Fruit fly (Drosophila melanogaster) whole organism, embryonic: ENCODE data around the gene Zw.

Experiments
- BtbVII ChIP-seq: fragments of 200-800 bp; sonication (Bioruptor generic); optimal IDR thresholded peaks from 3 replicates; lab custom pipeline; 2017; ENCODE audit warnings: missing biosample characterization, mild to moderate bottlenecking, missing genetic modification characterization
- CG12155 ChIP-seq: fragments of 200-800 bp; sonication (Bioruptor generic); optimal IDR thresholded peaks from 3 replicates; lab custom pipeline; 2016; ENCODE audit warnings: missing biosample characterization, missing genetic modification characterization
- CG13894 ChIP-seq: fragments of 200-800 bp; sonication (Bioruptor generic); optimal IDR thresholded peaks from 3 replicates; lab custom pipeline; 2018; ENCODE audit warnings: missing biosample characterization, mild to moderate bottlenecking, missing genetic modification characterization, moderate library complexity
- CG15011 ChIP-seq: fragments of 200-800 bp; sonication (Bioruptor generic); optimal IDR thresholded peaks from 3 replicates; lab custom pipeline; 2018; ENCODE audit warnings: missing biosample characterization, mild to moderate bottlenecking, missing genetic modification characterization
- CG15479 ChIP-seq: fragments of 200-800 bp; sonication (Bioruptor generic); optimal IDR thresholded peaks from 3 replicates; lab custom pipeline; 2019; ENCODE audit warnings: missing biosample characterization, mild to moderate bottlenecking, missing genetic modification characterization, moderate library complexity
- CG1602 ChIP-seq: fragments of 200-800 bp; sonication (Bioruptor generic); optimal IDR thresholded peaks from 3 replicates; lab custom pipeline; 2016; ENCODE audit warnings: missing biosample characterization, missing genetic modification characterization
- CG17359 ChIP-seq: fragments of 200-800 bp; sonication (Bioruptor generic); optimal IDR thresholded peaks from 3 replicates; lab custom pipeline; 2018; ENCODE audit warnings: missing biosample characterization, mild to moderate bottlenecking, missing genetic modification characterization, moderate library complexity
- CG2120 ChIP-seq: fragments of 200-800 bp; sonication (Bioruptor generic); optimal IDR thresholded peaks from 3 replicates; lab custom pipeline; 2016; ENCODE audit warnings: missing biosample characterization, missing genetic modification characterization
- CG2678 ChIP-seq: fragments of 200-800 bp; sonication (Bioruptor generic); optimal IDR thresholded peaks from 3 replicates; lab custom pipeline; 2019; ENCODE audit warnings: missing biosample characterization, mild to moderate bottlenecking, missing genetic modification characterization, moderate library complexity
- CG31224 ChIP-seq: fragments of 200-800 bp; sonication (Bioruptor generic); IDR thresholded peaks from 2 replicates; pipeline ENCODE4 v1.3.6; 2022; ENCODE audit warnings: missing biosample characterization, missing genetic modification characterization
- CG32772 ChIP-seq: fragments of 200-800 bp; sonication (Bioruptor generic); IDR thresholded peaks from 2 replicates; pipeline ENCODE4 v1.3.6; 2022; ENCODE audit warnings: missing biosample characterization, missing genetic modification characterization
- CG43689 ChIP-seq: fragments of 200-800 bp; sonication (Bioruptor generic); IDR thresholded peaks from 2 replicates; pipeline ENCODE4 v1.3.6; 2022; ENCODE audit warnings: missing biosample characterization, missing genetic modification characterization
- CG4707 ChIP-seq: fragments of 200-800 bp; sonication (Bioruptor generic); optimal IDR thresholded peaks from 2 replicates; lab custom pipeline; 2018; ENCODE audit warnings: missing biosample characterization, mild to moderate bottlenecking, missing genetic modification characterization, moderate library complexity
- CG5180 ChIP-seq: fragments of 200-800 bp; sonication (Bioruptor generic); optimal IDR thresholded peaks from 3 replicates; lab custom pipeline; 2017; ENCODE audit warnings: missing biosample characterization, missing genetic modification characterization, mild to moderate bottlenecking, moderate library complexity, missing genetic modification reagents
- CG6854 ChIP-seq: fragments of 200-800 bp; sonication (Bioruptor generic); optimal IDR thresholded peaks from 3 replicates; lab custom pipeline; 2017; ENCODE audit warnings: missing biosample characterization, mild to moderate bottlenecking, missing genetic modification characterization
- CG7556 ChIP-seq: fragments of 200-800 bp; sonication (Bioruptor generic); optimal IDR thresholded peaks from 2 replicates; lab custom pipeline; 2017; ENCODE audit warnings: missing biosample characterization, mild to moderate bottlenecking, missing genetic modification characterization
- CG9797 ChIP-seq: fragments of 200-800 bp; sonication (Bioruptor generic); optimal IDR thresholded peaks from 3 replicates; lab custom pipeline; 2018; ENCODE audit warnings: missing biosample characterization, mild to moderate bottlenecking, missing genetic modification characterization
- CG9876 ChIP-seq: fragments of 200-800 bp; sonication (Bioruptor generic); optimal IDR thresholded peaks from 2 replicates; lab custom pipeline; 2016; ENCODE audit warnings: missing biosample characterization, missing genetic modification characterization
- CTCF ChIP-seq: fragments of 200-800 bp; sonication (Bioruptor generic); optimal IDR thresholded peaks from 2 replicates; lab custom pipeline; 2017; ENCODE audit warnings: missing biosample characterization, mild to moderate bottlenecking, missing genetic modification characterization, moderate library complexity
- Camta ChIP-seq: fragments of 200-800 bp; sonication (Bioruptor generic); optimal IDR thresholded peaks from 2 replicates; lab custom pipeline; 2016; ENCODE audit warnings: missing biosample characterization, missing genetic modification characterization
- Dbx ChIP-seq: fragments of 200-800 bp; sonication (Bioruptor generic); IDR thresholded peaks from 3 replicates; pipeline ENCODE4 v1.3.6; 2022; ENCODE audit warnings: missing biosample characterization, missing genetic modification characterization
- Elba2 ChIP-seq: fragments of 200-800 bp; sonication (Bioruptor generic); optimal IDR thresholded peaks from 3 replicates; lab custom pipeline; 2016; ENCODE audit warnings: missing biosample characterization, missing genetic modification characterization
- Ets97D ChIP-seq: fragments of 200-800 bp; sonication (Bioruptor generic); optimal IDR thresholded peaks from 3 replicates; lab custom pipeline; 2016; ENCODE audit warnings: missing biosample characterization, missing genetic modification characterization
- HLH54F ChIP-seq: fragments of 200-800 bp; sonication (Bioruptor generic); optimal IDR thresholded peaks from 3 replicates; lab custom pipeline; 2016; ENCODE audit warnings: missing biosample characterization, missing genetic modification characterization
- HmgD ChIP-seq: fragments of 200-800 bp; sonication (Bioruptor generic); optimal IDR thresholded peaks from 3 replicates; lab custom pipeline; 2016; ENCODE audit warnings: missing biosample characterization, missing genetic modification characterization
- Hr51 ChIP-seq, 2 experiments: fragments of 200-800 bp; sonication (Bioruptor generic); optimal IDR thresholded peaks; 2 replicates in 1 of 2; 3 replicates in 1 of 2; lab custom pipeline; 2016 to 2018; ENCODE audit warnings: missing biosample characterization in 2 of 2, missing genetic modification characterization in 2 of 2, mild to moderate bottlenecking in 1 of 2, moderate library complexity in 1 of 2
- Med ChIP-seq: fragments of 200-800 bp; sonication (Bioruptor generic); peaks from one replicate; lab custom pipeline; 2016; ENCODE audit warnings: missing biosample characterization, missing genetic modification characterization, mild to moderate bottlenecking, inconsistent platforms, moderate library complexity
- Side ChIP-seq: fragments of 200-800 bp; sonication (Bioruptor generic); optimal IDR thresholded peaks from 2 replicates; lab custom pipeline; 2016; ENCODE audit warnings: missing biosample characterization, missing genetic modification characterization
- Tbp ChIP-seq: fragments of >200 bp; optimal IDR thresholded peaks from 2 replicates; lab custom pipeline; 2018; ENCODE audit warnings: missing biosample characterization, missing genetic modification characterization
- ara ChIP-seq: fragments of 200-800 bp; sonication (Bioruptor generic); IDR thresholded peaks from 2 replicates; pipeline ENCODE4 v1.3.6; 2022; ENCODE audit warnings: missing biosample characterization, missing genetic modification characterization
- bbx ChIP-seq: fragments of 200-800 bp; sonication (Bioruptor generic); IDR thresholded peaks from 2 replicates; pipeline ENCODE4 v1.3.6; 2022; ENCODE audit warnings: missing biosample characterization, missing genetic modification characterization; ENCODE audit not compliant: partially characterized antibody
- caup ChIP-seq: fragments of 200-800 bp; sonication (Bioruptor generic); optimal IDR thresholded peaks from 3 replicates; lab custom pipeline; 2017; ENCODE audit warnings: missing biosample characterization, mild to moderate bottlenecking, missing genetic modification characterization, moderate library complexity; ENCODE audit not compliant: severe bottlenecking
- crol ChIP-seq: fragments of 200-800 bp; sonication (Bioruptor generic); IDR thresholded peaks from 2 replicates; pipeline ENCODE4 v1.3.6; 2022; ENCODE audit warnings: missing biosample characterization, missing genetic modification characterization
- dpn ChIP-seq, 2 experiments: fragments of 200-800 bp; sonication (Bioruptor generic); optimal IDR thresholded peaks; 3 replicates each; lab custom pipeline; 2016; ENCODE audit warnings: missing biosample characterization in 2 of 2, missing genetic modification characterization in 2 of 2
- emc ChIP-seq: fragments of 200-800 bp; sonication (Bioruptor generic); optimal IDR thresholded peaks from 2 replicates; lab custom pipeline; 2016; ENCODE audit warnings: missing biosample characterization, missing genetic modification characterization
- fd64A ChIP-seq: fragments of 200-800 bp; sonication (Bioruptor generic); optimal IDR thresholded peaks from 3 replicates; lab custom pipeline; 2018; ENCODE audit warnings: missing biosample characterization, mild to moderate bottlenecking, missing genetic modification characterization
- ftz-f1 ChIP-seq: fragments of 200-800 bp; sonication (Bioruptor generic); optimal IDR thresholded peaks from 2 replicates; lab custom pipeline; 2016; ENCODE audit warnings: missing biosample characterization, missing genetic modification characterization
- hkb ChIP-seq, 2 experiments: fragments of 200-800 bp in 1 of 2; fragments of >200 bp in 1 of 2; sonication (Bioruptor generic) in 1 of 2; IDR thresholded peaks in 1 of 2; optimal IDR thresholded peaks in 1 of 2; 2 replicates each; pipeline versions ENCODE4 v1.3.6 to Lab custom; 2017 to 2022; ENCODE audit warnings: missing biosample characterization in 1 of 2, missing genetic modification characterization in 1 of 2
- onecut ChIP-seq: fragments of 200-800 bp; sonication (Bioruptor generic); IDR thresholded peaks from 2 replicates; pipeline ENCODE4 v1.3.6; 2022; ENCODE audit warnings: missing biosample characterization, missing genetic modification characterization
- otp ChIP-seq: fragments of 200-800 bp; sonication (Bioruptor generic); IDR thresholded peaks from 3 replicates; pipeline ENCODE4, ENCODE4 v1.3.6; 2022; ENCODE audit warnings: missing biosample characterization, missing genetic modification characterization
- prd ChIP-seq, 3 experiments: fragments of >200 bp in 2 of 3; fragments of 200-800 bp in 1 of 3; sonication (Bioruptor generic) in 1 of 3; optimal IDR thresholded peaks in 2 of 3; IDR thresholded peaks in 1 of 3; 2 replicates in 2 of 3; 3 replicates in 1 of 3; pipeline versions ENCODE4 v1.3.6 to Lab custom; 2017 to 2022; ENCODE audit warnings: missing biosample characterization in 1 of 3, missing genetic modification characterization in 1 of 3
- repo ChIP-seq: fragments of 200-800 bp; sonication (Bioruptor generic); optimal IDR thresholded peaks from 2 replicates; lab custom pipeline; 2016; ENCODE audit warnings: missing biosample characterization, missing genetic modification characterization
- sens ChIP-seq: fragments of 200-800 bp; sonication (Bioruptor generic); peaks from one replicate; lab custom pipeline; 2016; ENCODE audit warnings: missing biosample characterization, missing genetic modification characterization
- tna ChIP-seq: fragments of 200-800 bp; sonication (Bioruptor generic); IDR thresholded peaks from 2 replicates; pipeline ENCODE4 v1.3.6; 2022; ENCODE audit warnings: missing biosample characterization, missing genetic modification characterization; ENCODE audit not compliant: partially characterized antibody
- tup ChIP-seq: fragments of 200-800 bp; sonication (Bioruptor generic); optimal IDR thresholded peaks from 2 replicates; lab custom pipeline; 2016; ENCODE audit warnings: missing biosample characterization, mild to moderate bottlenecking, missing genetic modification characterization, moderate library complexity
- tx ChIP-seq: fragments of 200-800 bp; sonication (Bioruptor generic); optimal IDR thresholded peaks from 2 replicates; lab custom pipeline; 2016; ENCODE audit warnings: missing biosample characterization, missing genetic modification characterization
- zfh2 ChIP-seq: fragments of 200-800 bp; sonication (Bioruptor generic); optimal IDR thresholded peaks from 2 replicates; lab custom pipeline; 2016; ENCODE audit warnings: missing biosample characterization, missing genetic modification characterization

Zw gene

dm6 chrX:19662583-19663195, 4.4 kb upstream of the Zw start (continued):
- TF ChIP-seq onecut (GFP tag; lab: Robert Waterston, UW) (0 out of 2 replicates have a peak, but pooled peaks have one; percentile 9), bbx (GFP tag; lab: Robert Waterston, UW) (peak; percentile 37), Elba2 (GFP tag; lab: Kevin White, UChicago) (no peak), repo (GFP tag; lab: Kevin White, UChicago) (no peak), Med (GFP tag; lab: Kevin White, UChicago) (peak; percentile 43), tna (no peak), Side (GFP tag; lab: Kevin White, UChicago) (no peak), ara (GFP tag; lab: Robert Waterston, UW) (0 out of 2 replicates have a peak, but pooled peaks have one; percentile 21), crol (GFP tag; lab: Robert Waterston, UW) (peak; percentile 81), Dbx (GFP tag; lab: Robert Waterston, UW) (0 out of 3 replicates have a peak, but pooled peaks have one; percentile 29), CG7556 (GFP tag; lab: Kevin White, UChicago) (no peak), HmgD (GFP tag; lab: Kevin White, UChicago) (no peak)
- TF ChIP-seq, all 482 proteins: peak for 36

DNA sequence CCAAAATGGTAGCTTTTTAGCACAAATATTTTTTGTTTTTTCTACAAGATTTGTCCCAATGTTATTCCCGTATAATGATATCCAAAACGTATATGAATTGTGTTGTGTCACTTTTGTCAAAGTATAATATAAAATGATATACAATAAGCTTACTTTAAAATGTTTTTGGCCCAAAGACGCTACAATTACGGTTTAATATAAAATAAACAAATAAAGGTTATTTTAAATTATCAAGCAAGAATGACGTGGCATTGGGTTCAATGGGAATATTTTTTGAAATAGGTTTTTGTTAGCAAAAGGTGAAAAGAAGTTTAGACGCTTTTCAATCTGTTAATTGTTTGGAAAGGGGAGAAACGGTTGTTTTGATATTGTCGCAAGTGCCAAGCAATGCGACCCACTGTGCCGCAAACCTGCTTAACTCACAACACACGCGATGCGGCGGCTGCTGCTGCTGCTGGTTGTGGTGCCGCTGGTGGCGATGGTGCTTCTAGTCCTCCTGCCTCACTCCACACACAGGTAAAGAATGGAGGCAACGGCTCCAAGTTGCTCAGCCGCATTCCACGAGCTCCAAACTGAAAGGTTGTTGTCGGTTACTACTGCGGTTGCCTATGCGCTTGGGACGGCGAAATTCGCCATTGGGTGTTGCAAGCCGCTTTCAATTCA, 3.7 kb upstream of the Zw start:
- peak; percentile 43 for TF ChIP-seq CG1602 (GFP tag; lab: Kevin White, UChicago)
- TF ChIP-seq tx: no peak
- TF ChIP-seq sens (GFP tag; lab: Kevin White, UChicago): peak; percentile 91
- no peak for TF ChIP-seq CTCF (GFP tag; lab: Kevin White, UChicago)
- TF ChIP-seq Hr51 (GFP tag; optimal IDR thresholded peaks at IDR 0.05; lab: Kevin White, UChicago): peak in 1 of 2 experiments; percentile 49
- no peak for TF ChIP-seq Tbp (GFP tag; lab: Kevin White, UChicago)
- peak; percentile 35 for TF ChIP-seq CG17359 (tag; lab: Kevin White, UChicago)
- peak; percentile 57 for TF ChIP-seq CG15011 (GFP tag; lab: Kevin White, UChicago)
- TF ChIP-seq CG32772 (GFP tag; lab: Robert Waterston, UW): no peak
- TF ChIP-seq emc (GFP tag; lab: Kevin White, UChicago): no peak
- TF ChIP-seq fd64A (GFP tag; lab: Kevin White, UChicago): no peak
- peak; percentile 44 for TF ChIP-seq CG4707
- peak; percentile 49 for TF ChIP-seq Camta (GFP tag; lab: Kevin White, UChicago)
- TF ChIP-seq dpn (GFP tag; optimal IDR thresholded peaks at IDR 0.05; lab: Kevin White, UChicago): peak; percentile 14 to 38
- TF ChIP-seq zfh2 (GFP tag; lab: Kevin White, UChicago): peak; percentile 41
- no peak for TF ChIP-seq CG43689 (GFP tag; lab: Robert Waterston, UW)
- peak; percentile 27 for TF ChIP-seq CG5180 (GFP tag; lab: Kevin White, UChicago)
- TF ChIP-seq tup (GFP tag; lab: Kevin White, UChicago): no peak
- no peak for TF ChIP-seq ftz-f1 (GFP tag; lab: Kevin White, UChicago)
- TF ChIP-seq hkb (optimal IDR thresholded peaks at IDR 0.05; lab: Kevin White, UChicago): no peak
- no peak for TF ChIP-seq hkb (GFP tag; IDR thresholded peaks at IDR 0.05; lab: Robert Waterston, UW)
- TF ChIP-seq otp (GFP tag; lab: Robert Waterston, UW): no peak
- peak; percentile 37 for TF ChIP-seq HLH54F (GFP tag; lab: Kevin White, UChicago)
- TF ChIP-seq prd (optimal IDR thresholded peaks at IDR 0.05; lab: Kevin White, UChicago): no peak
- TF ChIP-seq prd (GFP tag; IDR thresholded peaks at IDR 0.05; lab: Robert Waterston, UW): 0 out of 3 replicates have a peak, but pooled peaks have one; percentile 16
- peak; percentile 58 for TF ChIP-seq CG6854 (GFP tag; lab: Kevin White, UChicago)
- peak; percentile 10 for TF ChIP-seq caup (GFP tag; lab: Kevin White, UChicago)
- TF ChIP-seq CG9797 (GFP tag; lab: Kevin White, UChicago): no peak
- TF ChIP-seq CG31224 (GFP tag; lab: Robert Waterston, UW): no peak
- no peak for TF ChIP-seq CG13894 (tag; lab: Kevin White, UChicago)
- TF ChIP-seq BtbVII (GFP tag; lab: Kevin White, UChicago): peak; percentile 5
- TF ChIP-seq CG15479 (GFP tag; lab: Kevin White, UChicago): no peak
- no peak for TF ChIP-seq CG9876 (GFP tag; lab: Kevin White, UChicago)
- peak; percentile 2 for TF ChIP-seq CG12155 (GFP tag; lab: Kevin White, UChicago)
- peak; percentile 62 for TF ChIP-seq CG2120 (GFP tag; lab: Kevin White, UChicago)
- TF ChIP-seq Ets97D (GFP tag; lab: Kevin White, UChicago): no peak
- TF ChIP-seq CG2678: peak; percentile 76
